Worm (Caenorhabditis elegans) whole organism, L4/young adult: ENCODE data around the gene M05D6.3.

Experiments
- W03F9.2 ChIP-seq: fragments of 150-350 bp; optimal IDR thresholded peaks from 2 replicates; lab custom pipeline; 2014; ENCODE audit warnings: missing biosample characterization, missing genetic modification characterization
- dao-5 ChIP-seq: sonication (generic microtip); optimal IDR thresholded peaks from 2 replicates; lab custom pipeline; 2016; ENCODE audit warnings: missing genotype, missing genetic modification characterization, moderate library complexity, missing compliant biosample characterization

ce11 chrII:8499021-8499420, 23.4 kb downstream of the M05D6.3 start:
- no peak for TF ChIP-seq dao-5 (tag; lab: Kevin White, UChicago)
- TF ChIP-seq W03F9.2 (tag; lab: Kevin White, UChicago) = no peak
